Worm (Caenorhabditis elegans) whole organism, late embryonic: ENCODE data around the gene Y48A6B.7.

Experiments
- T23F11.4 ChIP-seq: fragments of 200-800 bp; sonication (Bioruptor generic); optimal IDR thresholded peaks from 2 replicates; lab custom pipeline; 2018; ENCODE audit warnings: mild to moderate bottlenecking, missing genetic modification characterization, missing compliant biosample characterization
- ama-1 ChIP-seq: fragments of 150-350 bp; optimal IDR thresholded peaks from 2 replicates; lab custom pipeline; 2014
- ceh-22 ChIP-seq: sonication (generic microtip); optimal IDR thresholded peaks from 2 replicates; lab custom pipeline; 2017; ENCODE audit warnings: missing biosample characterization, missing genetic modification characterization
- dve-1 ChIP-seq: sonication (generic microtip); optimal IDR thresholded peaks from 2 replicates; lab custom pipeline; 2017; ENCODE audit warnings: antibody characterized with exemption, mild to moderate bottlenecking, missing genetic modification characterization, missing compliant biosample characterization
- elt-2 ChIP-seq: sonication (generic microtip); optimal IDR thresholded peaks from 2 replicates; lab custom pipeline; 2016; ENCODE audit warnings: missing genetic modification reagents, missing genetic modification characterization, missing compliant biosample characterization
- ets-4 ChIP-seq: sonication (generic microtip); optimal IDR thresholded peaks from 2 replicates; lab custom pipeline; 2016; ENCODE audit warnings: missing genetic modification characterization, missing compliant biosample characterization
- hlh-8 ChIP-seq: sonication (generic microtip); optimal IDR thresholded peaks from 2 replicates; lab custom pipeline; 2016; ENCODE audit warnings: missing genotype, missing genetic modification characterization, missing compliant biosample characterization
- mec-3 ChIP-seq: sonication (generic microtip); optimal IDR thresholded peaks from 2 replicates; lab custom pipeline; 2016; ENCODE audit warnings: borderline replicate concordance, missing genetic modification characterization, missing compliant biosample characterization
- npax-4 ChIP-seq: sonication (generic microtip); optimal IDR thresholded peaks from 2 replicates; lab custom pipeline; 2016; ENCODE audit warnings: missing genetic modification characterization, missing compliant biosample characterization
- pha-4 ChIP-seq: fragments of 150-350 bp; optimal IDR thresholded peaks from 2 replicates; lab custom pipeline; 2018; ENCODE audit warnings: missing biosample characterization, missing genetic modification reagents, missing genetic modification characterization
- pqm-1 ChIP-seq: sonication (generic microtip); optimal IDR thresholded peaks from 2 replicates; lab custom pipeline; 2016; ENCODE audit warnings: missing genetic modification characterization, missing compliant biosample characterization
- sdc-2 ChIP-seq: sonication (generic microtip); optimal IDR thresholded peaks from 2 replicates; lab custom pipeline; 2016; ENCODE audit warnings: missing genotype, missing genetic modification characterization, missing compliant biosample characterization
- ztf-16 ChIP-seq: sonication (generic microtip); optimal IDR thresholded peaks from 2 replicates; lab custom pipeline; 2017; ENCODE audit warnings: missing genetic modification characterization, missing compliant biosample characterization

DNA sequence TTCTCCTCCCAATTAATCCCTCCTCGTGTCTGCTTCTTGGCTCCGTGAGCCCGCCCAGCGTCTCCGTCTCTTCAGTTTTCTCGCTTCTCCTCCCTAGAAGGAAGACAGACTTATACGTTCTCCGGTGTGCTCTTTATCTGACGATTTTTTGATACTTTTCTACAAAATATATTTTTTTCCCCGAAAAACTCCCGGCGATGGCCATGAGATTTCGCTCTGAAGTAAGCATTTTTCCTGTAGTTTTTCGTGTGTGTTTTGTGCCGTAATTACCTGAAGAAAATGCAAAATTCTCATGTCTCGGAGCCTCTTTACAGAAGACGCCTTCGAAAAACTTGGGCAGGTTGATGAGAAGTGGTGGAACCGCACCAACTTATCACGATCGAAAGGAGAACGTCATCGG is 10.3 kb upstream of the Y48A6B.7 start, which contains the start of gene spat-2:
- TF ChIP-seq pha-4 (no peak), pqm-1 (tag; lab: Kevin White, UChicago) (no peak), ztf-16 (tag; lab: Kevin White, UChicago) (no peak), T23F11.4 (GFP tag; lab: Kevin White, UChicago) (no peak), ceh-22 (no peak), mec-3 (tag; lab: Kevin White, UChicago) (no peak), sdc-2 (tag; lab: Kevin White, UChicago) (no peak), npax-4 (tag; lab: Kevin White, UChicago) (no peak), elt-2 (tag; lab: Kevin White, UChicago) (no peak), hlh-8 (no peak), dve-1 (tag; lab: Kevin White, UChicago) (no peak), ama-1 (no peak), ets-4 (tag; lab: Kevin White, UChicago) (no peak)
